Worm (Caenorhabditis elegans): Measurements from ENCODE around the gene Y37D8A.19.

Y37D8A.19 gene

DNA sequence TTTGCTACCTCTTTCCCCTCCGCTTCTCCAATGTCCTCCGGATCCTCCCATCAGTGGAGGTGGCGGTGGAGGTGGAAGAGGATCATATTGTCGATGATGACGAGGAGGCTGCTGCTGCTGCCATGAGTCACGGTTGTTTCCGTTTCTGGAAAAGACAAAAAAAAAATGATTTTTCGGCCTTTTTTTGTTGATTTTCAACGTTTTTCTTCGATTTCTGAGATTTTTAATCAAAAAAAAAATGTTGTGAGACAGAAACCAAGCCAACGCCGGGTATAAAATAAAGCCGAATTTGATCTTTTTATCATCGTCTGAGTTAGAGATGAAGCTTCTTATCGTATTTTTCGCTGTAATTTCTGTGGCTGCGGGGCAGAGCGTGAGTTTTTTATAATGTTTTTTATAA is at the start of gene Y37D8A.19:
Y37D8A.19 (plus strand) TSS at position 301 of the 400 bp plus-strand sequence.
- TF ChIP-seq unc-62 (GFP tag; optimal IDR thresholded peaks at IDR 0.05): no peak

ce11 chrIII:12880704-12881103 is 49.0 kb upstream of the Y37D8A.19 start:
- TF ChIP-seq unc-62 (GFP tag; optimal IDR thresholded peaks at IDR 0.05): no peak

- TF ChIP-seq unc-62 (GFP tag; optimal IDR thresholded peaks at IDR 0.05): no peak
These were observed 44.5 kb upstream of the Y37D8A.19 start for ce11 chrIII:12885153-12885552.

ce11 chrIII:12891580-12891979 is 38.1 kb upstream of the Y37D8A.19 start, which contains the start of the genes Y37D8A.29 and unc-71:
Gene Y37D8A.29 (minus strand): TSS chrIII:12891680.
Gene unc-71 (minus strand): TSS chrIII:12891738.
- TF ChIP-seq unc-62 (GFP tag; optimal IDR thresholded peaks at IDR 0.05): no peak

- TF ChIP-seq unc-62 (GFP tag; optimal IDR thresholded peaks at IDR 0.05): no peak
These were observed 36.9 kb upstream of the Y37D8A.19 start for ce11 chrIII:12892767-12893166.

DNA sequence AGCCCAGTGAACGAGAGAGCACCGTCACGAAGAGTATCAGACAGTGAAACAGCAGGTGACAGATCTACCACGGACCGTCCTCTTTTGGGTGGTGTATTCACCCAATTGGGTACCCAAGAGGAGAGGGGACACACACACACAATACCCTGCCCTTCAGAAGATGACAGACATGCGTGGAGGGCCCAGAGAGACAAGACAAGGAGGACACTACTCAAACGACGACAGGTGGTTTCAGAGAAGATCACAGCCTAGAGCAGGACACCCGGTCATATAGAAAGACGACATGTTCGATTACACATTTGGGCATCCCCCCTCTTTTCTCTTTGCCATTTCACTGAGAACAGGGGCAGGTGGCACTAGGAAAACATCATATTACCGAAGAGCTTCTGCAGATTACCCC is 35.5 kb upstream of the Y37D8A.19 start:
- no peak for TF ChIP-seq unc-62 (GFP tag; optimal IDR thresholded peaks at IDR 0.05)

- no peak for TF ChIP-seq unc-62 (GFP tag; optimal IDR thresholded peaks at IDR 0.05)
These were observed 25.6 kb upstream of the Y37D8A.19 start for ce11 chrIII:12904052-12904451.

ce11 chrIII:12904987-12905541 is 24.6 kb upstream of the Y37D8A.19 start, which contains the start of gene cox-5A:
Gene cox-5A (plus strand): TSS chrIII:12905491.
- no peak for TF ChIP-seq unc-62 (GFP tag; optimal IDR thresholded peaks at IDR 0.05)

- TF ChIP-seq unc-62 (GFP tag; optimal IDR thresholded peaks at IDR 0.05): no peak
These were observed 23.0 kb upstream of the Y37D8A.19 start for ce11 chrIII:12906611-12907037.

- TF ChIP-seq unc-62 (GFP tag; optimal IDR thresholded peaks at IDR 0.05): no peak
These were observed 22.5 kb upstream of the Y37D8A.19 start for ce11 chrIII:12907218-12907617.

DNA sequence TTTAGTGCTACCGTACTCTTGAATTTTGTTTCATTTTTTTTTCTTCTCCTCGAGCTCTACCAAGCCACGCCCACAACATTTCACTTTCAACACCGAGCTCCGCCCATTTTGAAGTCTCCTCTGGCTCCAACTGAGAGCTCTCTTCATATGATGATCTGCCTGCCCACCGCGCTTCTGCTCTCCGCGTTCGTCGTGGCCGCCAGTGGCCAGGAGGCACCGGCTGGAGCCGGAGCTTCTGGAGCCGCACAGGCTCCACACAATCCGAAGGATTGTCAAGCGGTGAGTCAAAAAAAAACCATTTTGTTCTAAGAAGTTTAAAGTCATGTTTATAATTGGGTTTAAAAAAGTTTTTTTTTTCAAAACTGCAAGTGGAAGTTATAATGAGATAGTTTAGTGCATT is 19.3 kb upstream of the Y37D8A.19 start, which contains the start of gene flp-14:
flp-14 (plus strand) TSS at position 146 of the 400 bp plus-strand sequence.
- TF ChIP-seq unc-62 (GFP tag; optimal IDR thresholded peaks at IDR 0.05): no peak

DNA sequence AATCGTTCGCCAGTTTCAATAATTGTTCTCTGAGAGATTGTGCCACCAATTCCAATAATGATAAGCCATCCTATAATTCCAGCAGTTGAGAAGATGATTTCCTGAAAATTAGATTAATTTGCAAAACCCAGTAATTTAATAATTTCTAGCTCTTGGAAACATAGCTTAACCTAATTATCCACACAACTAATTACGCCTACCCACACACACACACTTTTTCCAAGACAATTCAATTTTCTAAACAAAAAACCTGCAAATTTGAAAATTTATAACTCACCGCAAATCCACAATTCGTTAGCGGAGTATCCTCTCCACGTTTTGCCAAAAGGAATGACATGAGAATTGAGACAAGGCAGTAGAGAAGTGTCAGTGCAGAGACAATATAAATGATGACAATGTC is 13.2 kb upstream of the Y37D8A.19 start:
- TF ChIP-seq unc-62 (GFP tag; optimal IDR thresholded peaks at IDR 0.05): no peak

- no peak for TF ChIP-seq unc-62 (GFP tag; optimal IDR thresholded peaks at IDR 0.05)
These were observed 11.8 kb upstream of the Y37D8A.19 start for ce11 chrIII:12917852-12918251.

ce11 chrIII:12918575-12918974 is 11.1 kb upstream of the Y37D8A.19 start, which contains the start of gene Y37D8A.16:
Gene Y37D8A.16 (minus strand): TSS chrIII:12918675.
- TF ChIP-seq unc-62 (GFP tag; optimal IDR thresholded peaks at IDR 0.05): no peak

ce11 chrIII:12919882-12920281 is 9.8 kb upstream of the Y37D8A.19 start:
- no peak for TF ChIP-seq unc-62 (GFP tag; optimal IDR thresholded peaks at IDR 0.05)

ce11 chrIII:12920810-12921209 is 8.9 kb upstream of the Y37D8A.19 start:
- TF ChIP-seq unc-62 (GFP tag; optimal IDR thresholded peaks at IDR 0.05): no peak

DNA sequence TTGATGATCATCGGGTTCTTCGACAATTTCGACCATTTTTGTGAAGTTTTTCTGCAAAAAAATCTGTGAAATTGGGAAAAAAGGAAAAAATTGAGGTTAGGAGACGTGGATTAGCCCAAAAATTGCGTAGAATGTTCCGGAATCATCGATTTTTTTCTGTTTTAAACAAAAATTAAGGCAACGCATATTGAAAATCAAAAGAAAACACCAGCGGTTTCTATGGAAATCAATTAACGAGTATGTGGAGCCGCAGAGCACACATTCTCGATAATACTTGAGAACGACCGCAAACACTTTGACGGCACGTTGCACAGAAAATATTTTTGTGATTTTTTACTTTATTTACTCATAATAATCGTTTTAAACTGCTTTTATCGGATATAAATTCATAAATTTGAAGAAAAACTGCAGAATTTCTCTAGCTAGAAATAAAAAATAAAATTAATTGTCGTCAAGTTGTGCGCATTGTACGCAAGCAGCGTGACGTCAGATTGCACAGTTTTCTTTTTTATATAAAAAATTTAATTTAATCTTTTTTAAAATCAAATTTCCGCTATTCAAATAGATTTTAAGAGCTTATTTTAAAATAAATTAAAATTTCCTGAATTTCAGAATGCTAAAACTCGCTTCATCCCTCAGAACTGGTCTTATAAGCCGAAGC is 3.6 kb upstream of the Y37D8A.19 start, which contains the start of the genes npp-25 and mrps-10:
npp-25 (minus strand) TSS at position 51 of the 661 bp plus-strand sequence.
mrps-10 (plus strand) TSS at position 611 of the 661 bp plus-strand sequence.
- TF ChIP-seq unc-62 (GFP tag; optimal IDR thresholded peaks at IDR 0.05): no peak
